Worm (Caenorhabditis elegans) whole organism, early embryonic: Measurements from ENCODE around the gene gpa-3.

Experiments
- F13C5.2 ChIP-seq: sonication (generic microtip); optimal IDR thresholded peaks from 2 replicates; lab custom pipeline; 2017; ENCODE audit warnings: mild to moderate bottlenecking, missing genetic modification characterization, inconsistent platforms, missing compliant biosample characterization
- ama-1 ChIP-seq: fragments of 150-350 bp; optimal IDR thresholded peaks from 2 replicates; lab custom pipeline; 2014
- flt-1 ChIP-seq: fragments of 200-800 bp; sonication (Bioruptor generic); IDR thresholded peaks from 2 replicates; pipeline ENCODE4 v1.3.6; 2022; ENCODE audit warnings: missing genetic modification characterization, missing compliant biosample characterization
- hmbx-1 ChIP-seq: sonication (generic microtip); optimal IDR thresholded peaks from 2 replicates; lab custom pipeline; 2016; ENCODE audit warnings: mild to moderate bottlenecking, missing genetic modification characterization, missing compliant biosample characterization
- pes-1 ChIP-seq: fragments of 200-800 bp; sonication (Bioruptor generic); IDR thresholded peaks from 2 replicates; pipeline ENCODE4 v1.3.6; 2022; ENCODE audit warnings: missing genetic modification reagents, missing genetic modification characterization, missing compliant biosample characterization
- scrt-1 ChIP-seq: fragments of 200-800 bp; sonication (Bioruptor generic); IDR thresholded peaks from 2 replicates; pipeline ENCODE4 v1.3.6; 2022; ENCODE audit warnings: missing genetic modification characterization, missing compliant biosample characterization

- no peak for TF ChIP-seq ama-1
- no peak for TF ChIP-seq scrt-1 (GFP tag; lab: Robert Waterston, UW)
- TF ChIP-seq hmbx-1 = no peak
- no peak for TF ChIP-seq F13C5.2 (tag; lab: Kevin White, UChicago)
- no peak for TF ChIP-seq flt-1 (GFP tag; lab: Robert Waterston, UW)
- TF ChIP-seq pes-1 (GFP tag; lab: Robert Waterston, UW) = no peak
Measured at ce11 chrV:9322886-9323285, 36.7 kb downstream of the gpa-3 start, which contains the start of gene tag-153.
